Worm (Caenorhabditis elegans): Measurements from ENCODE around the gene oac-57.

Gene oac-57

DNA sequence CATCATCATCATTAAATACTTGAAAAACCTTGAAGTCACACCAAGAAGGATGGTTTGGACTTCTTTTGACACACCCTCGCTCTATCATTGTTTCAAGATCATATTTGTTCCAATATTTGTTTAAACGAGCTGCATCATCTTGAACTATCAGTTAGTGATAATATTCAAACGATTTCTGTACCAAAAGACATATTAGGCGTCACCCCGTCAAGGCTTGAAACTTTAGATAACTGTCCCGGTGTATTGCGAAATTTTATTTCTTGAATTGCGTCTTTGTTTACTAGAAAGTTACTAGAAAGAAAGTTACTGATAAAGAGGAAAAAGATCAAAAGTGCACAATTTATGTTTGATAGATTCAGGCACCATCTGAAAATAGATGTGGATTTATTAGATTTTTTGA, 1.7 kb downstream of the oac-57 start:
- peak; percentile 93 for TF ChIP-seq cebp-1 (GFP tag; IDR thresholded peaks at IDR 0.05)
- TF ChIP-seq cebp-1 (tag; optimal IDR thresholded peaks at IDR 0.05), result peak; percentile 95
- TF ChIP-seq unc-62 (GFP tag; optimal IDR thresholded peaks at IDR 0.05), result peak; percentile 52
- TF ChIP-seq pha-4 (tag; optimal IDR thresholded peaks at IDR 0.05), result peak; percentile 29
- TF ChIP-seq nhr-80 (tag; optimal IDR thresholded peaks at IDR 0.05), result peak; percentile 79
- 0 out of 2 replicates have a peak, but pooled peaks have one; percentile 26 for TF ChIP-seq nfyb-1 (GFP tag; IDR thresholded peaks at IDR 0.05)
- TF ChIP-seq nhr-27 (tag; optimal IDR thresholded peaks at IDR 0.05), result no peak

DNA sequence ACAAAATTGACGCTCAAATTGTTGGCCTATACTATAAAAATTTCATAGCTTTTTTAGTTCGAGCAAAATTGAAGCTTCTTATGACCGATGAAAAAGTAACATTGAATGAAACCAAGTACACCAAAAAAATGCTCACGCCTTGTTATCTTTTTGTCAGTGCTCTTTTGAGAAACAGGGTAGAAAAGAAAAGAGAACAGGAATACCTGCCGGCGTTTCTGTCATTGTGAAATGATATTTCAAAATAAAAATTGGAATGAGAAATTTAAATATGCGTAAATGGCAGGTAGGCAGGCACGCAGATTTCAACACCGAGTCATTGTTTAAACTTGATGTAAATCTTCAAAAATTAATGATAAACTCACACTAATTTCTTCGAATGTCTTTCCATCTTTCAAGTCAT, 2.9 kb downstream of the oac-57 start:
- TF ChIP-seq F37B4.10 (GFP tag; IDR thresholded peaks at IDR 0.05) (no peak), lin-54 (GFP tag; optimal IDR thresholded peaks at IDR 0.05) (no peak), nhr-80 (tag; optimal IDR thresholded peaks at IDR 0.05) (peak; percentile 71), rpc-1 (optimal IDR thresholded peaks at IDR 0.05) (no peak), rpc-1 (tag; optimal IDR thresholded peaks at IDR 0.05) (no peak), Y53G8AR.9 (GFP tag; conservative IDR thresholded peaks at IDR 0.05) (no peak), rcor-1 (GFP tag; IDR thresholded peaks at IDR 0.05) (no peak), madf-8 (GFP tag; conservative IDR thresholded peaks at IDR 0.05) (no peak), nhr-179 (tag; optimal IDR thresholded peaks at IDR 0.05) (no peak), tlf-1 (GFP tag; optimal IDR thresholded peaks at IDR 0.05) (no peak), B0336.3 (GFP tag; IDR thresholded peaks at IDR 0.05) (no peak), ztf-28 (GFP tag; IDR thresholded peaks at IDR 0.05) (no peak), ceh-58 (GFP tag; IDR thresholded peaks at IDR 0.05) (no peak), lsy-27 (tag; optimal IDR thresholded peaks at IDR 0.05; ENCODE audit: borderline replicate concordance, insufficient read depth) (no peak), madf-10 (tag; optimal IDR thresholded peaks at IDR 0.05) (no peak), cebp-1 (GFP tag; IDR thresholded peaks at IDR 0.05) (peak; percentile 53; the same call in 1 of the 2 replicates), cebp-1 (tag; optimal IDR thresholded peaks at IDR 0.05) (peak; percentile 76), ztf-3 (GFP tag; optimal IDR thresholded peaks at IDR 0.05) (no peak), ztf-6 (GFP tag; IDR thresholded peaks at IDR 0.05) (no peak)

- TF ChIP-seq unc-62 (GFP tag; optimal IDR thresholded peaks at IDR 0.05) (no peak), hlh-26 (GFP tag; conservative IDR thresholded peaks at IDR 0.05) (no peak), cebp-1 (GFP tag; IDR thresholded peaks at IDR 0.05) (no peak), cebp-1 (tag; optimal IDR thresholded peaks at IDR 0.05) (peak; percentile 59), F49E8.2 (tag; optimal IDR thresholded peaks at IDR 0.05; ENCODE audit: insufficient read depth) (no peak), nhr-80 (tag; optimal IDR thresholded peaks at IDR 0.05) (peak; percentile 66), lsl-1 (GFP tag; optimal IDR thresholded peaks at IDR 0.05) (no peak)
Measured at ce11 chrIV:12302885-12303284, 4.7 kb downstream of the oac-57 start.

ce11 chrIV:12301161-12301560, 6.5 kb downstream of the oac-57 start, which contains the start of gene oac-59:
TSS of gene oac-59 (minus strand) at chrIV:12301261.
- TF ChIP-seq lin-54 (GFP tag; optimal IDR thresholded peaks at IDR 0.05), result no peak
- TF ChIP-seq hlh-26 (GFP tag; conservative IDR thresholded peaks at IDR 0.05), result no peak
- TF ChIP-seq aptf-2 (GFP tag; conservative IDR thresholded peaks at IDR 0.05), result no peak
- no peak for TF ChIP-seq B0261.1 (tag; optimal IDR thresholded peaks at IDR 0.05)
- no peak for TF ChIP-seq F57A8.1 (GFP tag; optimal IDR thresholded peaks at IDR 0.05)
- no peak for TF ChIP-seq cebp-2 (GFP tag; IDR thresholded peaks at IDR 0.05)
- no peak for TF ChIP-seq egrh-3 (GFP tag; IDR thresholded peaks at IDR 0.05)
- TF ChIP-seq F22D6.2 (tag; optimal IDR thresholded peaks at IDR 0.05), result no peak
- no peak for TF ChIP-seq lin-35 (GFP tag; optimal IDR thresholded peaks at IDR 0.05)
- TF ChIP-seq attf-6 (GFP tag; IDR thresholded peaks at IDR 0.05), result no peak
- no peak for TF ChIP-seq repo-1 (tag; optimal IDR thresholded peaks at IDR 0.05)
- no peak for TF ChIP-seq bed-2 (GFP tag; IDR thresholded peaks at IDR 0.05)

Data from whole organism, young adult.